Worm (Caenorhabditis elegans) whole organism, L4/young adult: ENCODE data around the gene C48D1.1.

Source experiments
- W03F9.2 ChIP-seq: fragments of 150-350 bp; optimal IDR thresholded peaks from 2 replicates; lab custom pipeline; 2014; ENCODE audit warnings: missing biosample characterization, missing genetic modification characterization
- dao-5 ChIP-seq: sonication (generic microtip); optimal IDR thresholded peaks from 2 replicates; lab custom pipeline; 2016; ENCODE audit warnings: missing genotype, missing genetic modification characterization, moderate library complexity, missing compliant biosample characterization
- him-1 ChIP-seq: sonication (generic microtip); optimal IDR thresholded peaks from 2 replicates; lab custom pipeline; 2016; ENCODE audit warnings: missing genotype, missing genetic modification reagents, missing genetic modification characterization, missing compliant biosample characterization

Gene C48D1.1

DNA sequence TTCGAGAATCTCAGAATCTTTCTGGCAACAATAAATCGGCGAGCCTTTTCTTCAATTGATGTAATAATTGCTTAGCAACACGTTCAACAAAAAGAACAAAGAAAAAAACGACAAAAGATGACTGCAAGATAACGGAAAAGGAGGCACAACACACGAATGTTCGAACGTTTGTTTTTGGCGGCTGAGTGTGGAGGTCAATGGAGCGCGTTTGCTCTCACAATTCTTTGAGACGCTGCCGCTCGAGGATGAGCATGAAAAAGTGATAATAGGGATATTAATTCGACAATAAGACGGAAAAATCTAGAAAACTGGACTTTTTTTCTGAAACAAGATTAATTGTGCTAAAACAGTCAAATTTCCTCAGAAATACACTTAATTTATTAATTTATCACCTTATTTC lies 8.7 kb upstream of the C48D1.1 start:
- TF ChIP-seq him-1 (tag; lab: Kevin White, UChicago) (no peak), W03F9.2 (tag; lab: Kevin White, UChicago) (no peak), dao-5 (tag; lab: Kevin White, UChicago) (no peak)

DNA sequence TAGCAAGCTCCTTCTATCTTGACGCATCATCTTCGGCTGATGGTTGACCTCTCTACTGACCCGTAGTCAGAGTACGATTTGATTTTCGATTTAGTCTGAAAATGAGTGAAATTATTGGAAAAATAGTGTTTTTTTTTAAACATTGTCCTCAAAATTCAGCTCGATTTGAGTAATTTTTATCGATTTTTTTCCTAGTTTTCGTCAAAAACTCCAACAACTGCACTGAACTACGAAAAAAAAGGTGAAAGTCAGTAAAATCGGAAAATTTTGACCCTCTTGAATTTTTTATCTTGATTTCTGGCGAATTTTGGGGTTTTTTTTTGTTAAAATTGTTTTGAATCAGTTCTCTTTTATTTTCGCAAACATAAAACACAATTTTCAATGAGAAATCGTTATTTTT lies 6.9 kb upstream of the C48D1.1 start, which contains the start of gene ced-3:
Gene ced-3, minus strand, starts transcription at position 101 of the 400 bp plus-strand sequence.
- TF ChIP-seq W03F9.2 (tag; lab: Kevin White, UChicago) (no peak), him-1 (tag; lab: Kevin White, UChicago) (no peak), dao-5 (tag; lab: Kevin White, UChicago) (no peak)

DNA sequence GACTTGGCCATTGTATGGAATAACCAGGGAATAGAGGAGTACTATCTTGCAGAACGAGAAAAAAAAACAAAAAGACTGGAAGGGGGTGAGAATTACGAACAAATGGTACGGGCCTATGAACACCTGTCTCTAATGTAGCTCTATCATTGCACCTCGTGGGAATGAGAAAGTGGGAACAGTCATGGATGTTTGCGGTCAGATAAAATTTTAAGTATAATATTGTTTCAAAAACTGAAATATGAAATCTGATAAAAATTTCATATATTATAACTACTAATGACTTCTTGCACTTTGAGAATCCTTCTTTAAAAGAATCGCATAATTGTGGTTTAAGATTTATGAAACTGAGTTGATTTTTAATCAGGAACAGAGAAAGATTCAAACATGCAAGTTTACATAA lies 3.9 kb downstream of the C48D1.1 start, which contains the start of gene F58D2.5:
Gene F58D2.5, minus strand, starts transcription at position 101 of the 400 bp plus-strand sequence.
- TF ChIP-seq W03F9.2 (tag; lab: Kevin White, UChicago) = no peak
- no peak for TF ChIP-seq dao-5 (tag; lab: Kevin White, UChicago)

DNA sequence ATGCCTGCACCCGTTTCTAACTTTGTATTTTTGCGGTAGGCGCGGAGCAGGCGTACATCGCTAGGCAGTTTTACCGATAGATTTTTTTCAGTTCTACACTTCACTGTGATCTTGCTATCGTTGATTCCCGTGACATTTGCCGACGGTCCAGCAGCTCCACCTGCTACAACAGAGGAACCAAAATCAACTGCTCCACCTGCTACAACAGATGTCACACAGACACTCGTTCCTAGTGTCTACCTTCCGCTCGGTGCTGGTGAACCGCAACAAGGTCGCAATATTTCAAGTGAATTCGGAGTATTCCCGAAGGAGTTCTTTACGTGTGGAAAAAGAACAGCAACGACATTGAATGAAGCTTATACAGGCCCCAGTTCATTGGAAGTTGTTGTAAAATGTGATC lies 7.1 kb downstream of the C48D1.1 start:
- TF ChIP-seq dao-5 (tag; lab: Kevin White, UChicago) (no peak), W03F9.2 (tag; lab: Kevin White, UChicago) (no peak), him-1 (tag; lab: Kevin White, UChicago) (no peak)

DNA sequence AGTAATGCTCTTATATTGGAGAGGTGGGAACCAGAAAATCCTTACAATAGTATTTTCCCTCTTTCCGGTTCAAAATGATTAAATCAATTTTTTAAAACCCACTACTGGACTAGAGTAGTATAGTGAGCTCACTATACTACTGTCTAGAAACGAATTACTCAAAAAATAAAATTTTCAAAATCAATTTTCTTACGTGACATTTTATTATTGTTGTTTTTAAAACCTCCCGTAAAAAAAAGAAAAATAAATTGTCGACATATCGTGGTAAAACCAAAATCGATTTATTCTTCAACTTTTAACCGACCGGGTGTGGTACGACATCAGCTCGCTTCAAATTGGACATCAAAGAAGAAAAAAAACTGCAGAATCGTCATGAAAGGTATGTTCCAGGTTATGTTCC lies 7.7 kb downstream of the C48D1.1 start, which contains the start of gene F58D2.2:
Gene F58D2.2, plus strand, starts transcription at position 301 of the 400 bp plus-strand sequence.
- TF ChIP-seq him-1 (tag; lab: Kevin White, UChicago) (no peak), W03F9.2 (tag; lab: Kevin White, UChicago) (no peak), dao-5 (tag; lab: Kevin White, UChicago) (no peak)

DNA sequence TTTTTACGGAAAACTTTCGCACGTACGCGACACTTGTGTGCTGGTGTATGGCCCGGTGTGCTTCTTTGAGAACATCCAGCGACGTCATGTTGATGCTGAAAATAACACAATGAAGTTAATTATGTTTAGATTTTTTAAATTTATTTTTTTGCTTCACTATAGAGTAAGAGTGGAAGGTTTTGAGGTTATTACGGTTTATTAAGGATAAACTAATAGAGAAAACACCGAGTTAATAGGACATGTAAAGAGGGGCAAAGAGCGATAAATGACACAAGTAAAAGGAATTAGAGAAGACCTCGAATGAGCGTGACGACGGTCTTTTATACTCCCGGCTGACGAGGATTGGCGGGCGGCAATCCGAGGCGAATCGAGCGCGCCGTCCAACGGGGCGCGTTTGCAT lies 8.2 kb downstream of the C48D1.1 start, which contains the start of gene F58D2.4:
Gene F58D2.4, minus strand, starts transcription at position 101 of the 400 bp plus-strand sequence.
- TF ChIP-seq dao-5 (tag; lab: Kevin White, UChicago) (no peak), W03F9.2 (tag; lab: Kevin White, UChicago) (no peak), him-1 (tag; lab: Kevin White, UChicago) (no peak)

DNA sequence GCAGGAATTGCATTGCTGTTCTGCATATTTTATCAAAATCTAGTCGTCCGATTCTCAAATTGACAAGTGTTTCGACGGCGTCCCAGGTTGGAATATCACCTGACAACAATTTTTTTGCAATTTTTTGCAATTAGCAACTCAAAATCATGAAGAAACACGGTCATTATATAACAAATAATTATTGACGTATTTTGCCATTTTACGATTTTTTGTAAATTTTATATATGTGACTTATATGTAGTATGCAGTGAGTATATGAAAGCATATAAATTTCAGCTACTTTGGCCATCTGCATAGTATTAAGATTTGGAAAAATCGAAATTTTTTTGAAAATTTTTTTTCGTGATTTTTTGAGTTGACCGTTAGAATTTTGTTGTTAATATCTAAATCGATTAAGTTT lies 16.5 kb downstream of the C48D1.1 start, which contains the start of gene F58D2.3:
Gene F58D2.3, minus strand, starts transcription at position 101 of the 400 bp plus-strand sequence.
- TF ChIP-seq him-1 (tag; lab: Kevin White, UChicago) (no peak), W03F9.2 (tag; lab: Kevin White, UChicago) (no peak), dao-5 (tag; lab: Kevin White, UChicago) (no peak)

DNA sequence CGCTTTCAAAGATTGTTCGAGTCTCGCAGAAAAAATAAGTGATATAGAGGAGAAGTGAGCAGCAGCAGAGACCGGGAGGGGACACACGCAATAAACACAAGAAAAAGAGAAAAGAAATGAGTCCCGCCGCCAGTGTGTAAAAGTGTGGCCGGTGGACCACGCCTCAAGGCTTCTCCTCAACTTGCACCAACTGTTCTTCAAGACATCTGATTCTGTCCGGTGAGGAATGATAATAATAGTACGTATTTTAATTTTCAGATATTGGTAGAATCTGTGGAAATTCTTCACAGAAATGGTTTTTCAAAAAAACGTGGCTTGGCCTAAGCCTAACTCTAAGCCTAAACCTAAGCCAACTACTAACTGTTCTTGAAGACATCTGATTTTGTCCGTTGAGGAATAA lies 17.9 kb downstream of the C48D1.1 start, which contains the start of gene lev-1:
Gene lev-1, minus strand, starts transcription at position 101 of the 400 bp plus-strand sequence.
- TF ChIP-seq him-1 (tag; lab: Kevin White, UChicago) = no peak
- no peak for TF ChIP-seq dao-5 (tag; lab: Kevin White, UChicago)
- no peak for TF ChIP-seq W03F9.2 (tag; lab: Kevin White, UChicago)

DNA sequence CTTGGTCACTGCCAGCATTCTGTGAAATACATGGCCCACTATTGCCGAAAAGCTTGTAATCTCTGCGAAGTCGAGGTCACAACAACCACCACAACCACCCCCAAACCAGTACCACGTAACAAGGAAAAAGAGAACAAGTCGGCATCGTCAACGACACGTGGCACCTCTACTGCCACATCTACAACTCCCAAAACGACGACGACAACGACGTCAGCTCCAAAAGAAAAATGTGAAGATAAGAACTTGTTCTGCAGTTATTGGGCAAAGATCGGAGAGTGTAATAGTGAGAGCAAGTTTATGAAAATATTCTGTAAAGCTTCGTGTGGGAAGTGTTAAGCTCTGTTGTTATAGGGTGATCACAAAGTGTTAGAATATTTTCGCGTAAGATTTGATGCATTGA lies 23.8 kb downstream of the C48D1.1 start:
- TF ChIP-seq dao-5 (tag; lab: Kevin White, UChicago) (no peak), W03F9.2 (tag; lab: Kevin White, UChicago) (no peak), him-1 (tag; lab: Kevin White, UChicago) (no peak)

DNA sequence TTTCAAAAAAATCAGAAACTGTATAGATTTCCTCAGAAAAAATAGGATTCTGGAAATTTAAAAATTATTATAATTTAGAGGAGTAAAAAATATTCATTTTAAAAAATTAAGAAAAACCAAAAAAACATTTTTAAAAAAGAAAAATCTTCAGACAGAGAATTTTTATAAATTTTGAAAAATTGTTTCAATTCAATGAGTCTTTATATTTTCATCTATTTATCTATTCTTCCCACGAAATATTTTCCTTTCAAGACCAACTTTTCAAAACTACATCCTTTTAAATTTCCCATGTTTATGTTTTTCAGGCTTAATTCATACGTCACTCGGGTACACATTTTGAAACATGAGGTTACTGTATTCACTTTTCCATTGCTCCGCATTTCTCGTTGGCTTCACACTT lies 26.9 kb downstream of the C48D1.1 start, which contains the start of gene nas-14:
Gene nas-14, plus strand, starts transcription at position 301 of the 400 bp plus-strand sequence.
- no peak for TF ChIP-seq him-1 (tag; lab: Kevin White, UChicago)
- TF ChIP-seq dao-5 (tag; lab: Kevin White, UChicago) = no peak
- TF ChIP-seq W03F9.2 (tag; lab: Kevin White, UChicago) = no peak

DNA sequence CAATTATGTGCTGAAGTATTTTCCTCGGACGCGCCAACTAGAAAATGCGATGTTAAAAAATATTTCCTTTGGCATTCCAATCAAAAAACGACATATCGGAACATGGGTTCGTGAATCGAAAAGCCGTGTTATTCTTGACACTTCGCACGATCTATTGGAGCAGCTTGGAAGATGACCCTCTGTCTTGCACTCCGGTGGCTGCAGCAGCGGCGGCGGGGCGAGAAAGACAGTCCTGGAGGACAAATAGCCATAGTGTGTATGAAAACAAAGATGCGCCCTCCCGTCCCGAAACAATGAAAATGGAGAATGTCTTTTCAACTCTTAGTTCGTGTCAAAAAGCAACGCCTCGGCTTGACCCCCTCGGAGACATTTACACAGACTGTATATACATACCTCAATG lies 29.6 kb downstream of the C48D1.1 start:
- no peak for TF ChIP-seq him-1 (tag; lab: Kevin White, UChicago)
- TF ChIP-seq dao-5 (tag; lab: Kevin White, UChicago) = no peak

DNA sequence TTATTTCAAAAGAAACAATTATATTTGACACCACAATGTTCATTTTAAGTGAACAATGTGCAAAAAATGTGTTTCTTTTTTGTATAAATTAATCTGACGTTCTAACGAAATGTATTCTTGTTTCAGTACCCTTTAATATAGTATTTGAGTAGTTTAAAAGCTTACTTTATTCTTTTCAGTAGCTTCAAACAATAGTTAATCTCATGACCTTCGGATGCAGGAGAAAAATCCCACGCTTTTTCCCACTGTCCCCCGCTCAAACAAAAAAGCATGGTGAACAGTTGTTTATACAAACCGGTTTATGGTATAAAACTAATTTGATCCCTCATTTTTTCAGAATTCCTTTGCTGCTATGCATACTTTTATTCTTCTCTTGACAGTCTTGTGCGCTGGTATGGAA lies 32.0 kb downstream of the C48D1.1 start, which contains the start of gene scl-14:
Gene scl-14, plus strand, starts transcription at position 301 of the 400 bp plus-strand sequence.
- TF ChIP-seq dao-5 (tag; lab: Kevin White, UChicago) (no peak), W03F9.2 (tag; lab: Kevin White, UChicago) (no peak)

DNA sequence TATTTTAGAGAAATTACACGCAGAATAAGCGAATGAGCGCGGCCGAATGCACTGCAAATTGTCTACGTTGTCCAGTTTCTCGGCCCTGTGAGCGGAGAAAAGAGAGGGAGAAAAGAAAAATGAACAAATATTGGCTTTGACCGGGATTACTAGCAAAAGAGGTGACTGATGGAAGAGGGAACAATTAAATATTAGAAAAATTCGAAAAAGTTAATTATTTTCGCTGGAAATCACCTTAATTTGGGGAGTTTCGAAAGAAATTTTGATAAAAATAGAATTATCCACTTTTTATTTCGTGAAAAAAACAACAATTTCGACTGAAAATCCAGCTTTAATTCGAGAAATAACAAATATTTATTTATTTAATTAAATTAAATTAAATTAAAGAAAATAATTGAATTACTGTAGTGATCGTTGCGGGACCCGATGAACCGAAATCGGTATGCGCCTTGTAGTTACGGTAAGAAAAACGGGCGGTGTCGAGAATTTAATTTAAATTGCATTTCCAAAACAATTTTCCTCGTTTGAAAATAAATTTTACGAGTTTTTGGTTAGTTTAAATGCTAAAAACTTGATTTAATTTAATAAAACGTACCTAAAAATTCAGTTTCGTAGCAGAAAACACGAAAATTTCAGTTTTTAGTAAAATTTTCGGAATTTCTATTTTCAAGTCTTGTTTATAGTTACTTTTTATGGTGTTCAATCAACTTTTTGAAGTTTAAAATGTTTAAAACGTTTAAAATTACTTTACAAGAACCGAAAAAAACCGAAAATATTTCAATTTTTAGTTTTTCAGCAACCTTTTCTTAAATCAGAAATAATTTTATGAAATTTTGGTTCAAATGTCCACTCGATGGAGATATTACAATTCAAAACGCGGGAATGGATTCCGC lies 42.5 kb downstream of the C48D1.1 start, which contains the start of the genes crld-1 and msh-5:
Gene crld-1, minus strand, starts transcription at position 51 of the 893 bp plus-strand sequence.
Gene msh-5, plus strand, starts transcription at position 843 of the 893 bp plus-strand sequence.
- TF ChIP-seq him-1 (tag; lab: Kevin White, UChicago) = no peak
- TF ChIP-seq dao-5 (tag; lab: Kevin White, UChicago) = no peak
- TF ChIP-seq W03F9.2 (tag; lab: Kevin White, UChicago) = no peak
